Worm (Caenorhabditis elegans) whole organism, L1 larva: ENCODE results near the gene ifo-1.

Experiments
- C16A3.4 ChIP-seq: fragments of 150-350 bp; optimal IDR thresholded peaks from 2 replicates; lab custom pipeline; 2014; ENCODE audit warnings: missing biosample characterization, missing genetic modification characterization
- C34B4.2 ChIP-seq: sonication (generic microtip); optimal IDR thresholded peaks from 2 replicates; lab custom pipeline; 2017; ENCODE audit warnings: mild to moderate bottlenecking, missing genetic modification characterization, missing compliant biosample characterization
- Y116A8C.19 ChIP-seq: sonication (generic microtip); optimal IDR thresholded peaks from 2 replicates; lab custom pipeline; 2016; ENCODE audit warnings: missing compliant biosample characterization, missing genetic modification characterization, borderline replicate concordance
- aha-1 ChIP-seq: fragments of 150-350 bp; optimal IDR thresholded peaks from 2 replicates; lab custom pipeline; 2014; ENCODE audit warnings: missing biosample characterization, missing genetic modification characterization
- aly-2 ChIP-seq: fragments of 150-350 bp; optimal IDR thresholded peaks from 2 replicates; lab custom pipeline; 2014; ENCODE audit warnings: missing biosample characterization, missing genetic modification characterization
- ama-1 ChIP-seq: fragments of 150-350 bp; optimal IDR thresholded peaks from 2 replicates; lab custom pipeline; 2014
- ceh-63 ChIP-seq: fragments of 200-800 bp; sonication (Bioruptor generic); optimal IDR thresholded peaks from 2 replicates; lab custom pipeline; 2018; ENCODE audit warnings: mild to moderate bottlenecking, missing genetic modification characterization, missing compliant biosample characterization
- ceh-90 ChIP-seq: sonication (generic microtip); optimal IDR thresholded peaks from 2 replicates; lab custom pipeline; 2016; ENCODE audit warnings: missing genetic modification characterization, missing compliant biosample characterization
- ces-1 ChIP-seq: fragments of 150-350 bp; optimal IDR thresholded peaks from 2 replicates; lab custom pipeline; 2014; ENCODE audit warnings: missing biosample characterization, missing genetic modification reagents, missing genetic modification characterization
- dpl-1 ChIP-seq, 3 experiments: fragments of 150-350 bp in 2 of 3; sonication (generic microtip) in 1 of 3; optimal IDR thresholded peaks; 2 replicates each; lab custom pipeline; 2014 to 2017; ENCODE audit warnings: missing biosample characterization in 3 of 3, missing genetic modification characterization in 3 of 3, missing genetic modification reagents in 3 of 3
- dsc-1 ChIP-seq: sonication (generic microtip); optimal IDR thresholded peaks from 2 replicates; lab custom pipeline; 2016; ENCODE audit warnings: mild to moderate bottlenecking, missing genetic modification characterization, missing compliant biosample characterization
- efl-1 ChIP-seq, 4 experiments: fragments of 150-350 bp; optimal IDR thresholded peaks in 3 of 4; peaks in 1 of 4; 1 replicate in 1 of 4; 2 replicates in 3 of 4; lab custom pipeline; 2014; ENCODE audit warnings: missing biosample characterization in 2 of 4, missing genetic modification characterization in 2 of 4, missing genetic modification reagents in 2 of 4
- elt-2 ChIP-seq: sonication (generic microtip); optimal IDR thresholded peaks from 2 replicates; lab custom pipeline; 2016; ENCODE audit warnings: missing genetic modification characterization, mild to moderate bottlenecking, inconsistent platforms, missing compliant biosample characterization, missing genetic modification reagents
- ets-5 ChIP-seq: fragments of 200-800 bp; sonication (Bioruptor generic); IDR thresholded peaks from 2 replicates; pipeline ENCODE4 v1.3.6; 2022; ENCODE audit warnings: missing genetic modification characterization, missing compliant biosample characterization
- fkh-10 ChIP-seq: sonication (generic microtip); optimal IDR thresholded peaks from 2 replicates; lab custom pipeline; 2017; ENCODE audit warnings: missing biosample characterization, missing genetic modification reagents, missing genetic modification characterization
- fkh-4 ChIP-seq: sonication (generic microtip); optimal IDR thresholded peaks from 2 replicates; lab custom pipeline; 2016; ENCODE audit warnings: missing compliant biosample characterization, missing genetic modification characterization, borderline replicate concordance
- fkh-8 ChIP-seq: sonication (generic microtip); optimal IDR thresholded peaks from 2 replicates; lab custom pipeline; 2016; ENCODE audit warnings: mild to moderate bottlenecking, missing genetic modification characterization, missing compliant biosample characterization
- fos-1 ChIP-seq: fragments of 150-350 bp; optimal IDR thresholded peaks from 2 replicates; lab custom pipeline; 2014; ENCODE audit warnings: missing biosample characterization, missing genetic modification characterization
- grh-1 ChIP-seq: fragments of 200-800 bp; sonication (Bioruptor generic); IDR thresholded peaks from 2 replicates; pipeline ENCODE4 v1.3.6; 2022; ENCODE audit warnings: missing genetic modification reagents, missing genetic modification characterization, missing compliant biosample characterization
- hpl-2 ChIP-seq: fragments of 150-350 bp; optimal IDR thresholded peaks from 2 replicates; lab custom pipeline; 2014; ENCODE audit warnings: missing biosample characterization, missing genetic modification reagents, missing genetic modification characterization
- irx-1 ChIP-seq: sonication (generic microtip); optimal IDR thresholded peaks from 2 replicates; lab custom pipeline; 2016; ENCODE audit warnings: missing genetic modification characterization, missing compliant biosample characterization
- jun-1 ChIP-seq: fragments of 150-350 bp; optimal IDR thresholded peaks from 2 replicates; lab custom pipeline; 2014; ENCODE audit warnings: missing biosample characterization, missing genetic modification reagents, missing genetic modification characterization
- lin-13 ChIP-seq: fragments of 150-350 bp; optimal IDR thresholded peaks from 2 replicates; lab custom pipeline; 2014; ENCODE audit warnings: missing biosample characterization, missing genetic modification reagents, missing genetic modification characterization
- lin-14 ChIP-seq: fragments of 200-800 bp; sonication (Bioruptor generic); optimal IDR thresholded peaks from 2 replicates; lab custom pipeline; 2018; ENCODE audit warnings: mild to moderate bottlenecking, missing genetic modification characterization, moderate library complexity, missing compliant biosample characterization
- lin-15B ChIP-seq: fragments of 150-350 bp; sonication (generic microtip); optimal IDR thresholded peaks from 3 replicates; lab custom pipeline; 2014; ENCODE audit warnings: missing biosample characterization, missing genetic modification characterization
- lin-35 ChIP-seq, 2 experiments: fragments of 150-350 bp; optimal IDR thresholded peaks; 2 replicates each; lab custom pipeline; 2014; ENCODE audit warnings: missing biosample characterization in 2 of 2, missing genetic modification characterization in 2 of 2, missing genetic modification reagents in 2 of 2
- lir-3 ChIP-seq: sonication (generic microtip); optimal IDR thresholded peaks from 2 replicates; lab custom pipeline; 2016; ENCODE audit warnings: mild to moderate bottlenecking, missing genetic modification characterization, moderate library complexity, missing compliant biosample characterization; ENCODE audit not compliant: poor library complexity
- lsy-2 ChIP-seq, 2 experiments: fragments of 150-350 bp; optimal IDR thresholded peaks; 2 replicates each; lab custom pipeline; 2014; ENCODE audit warnings: missing biosample characterization in 2 of 2, missing genetic modification characterization in 2 of 2
- mdl-1 ChIP-seq, 2 experiments: fragments of 150-350 bp; optimal IDR thresholded peaks; 2 replicates each; lab custom pipeline; 2014 to 2017; ENCODE audit warnings: missing biosample characterization in 2 of 2, missing genetic modification characterization in 2 of 2, inconsistent platforms in 1 of 2
- mef-2 ChIP-seq: fragments of 150-350 bp; optimal IDR thresholded peaks from 2 replicates; lab custom pipeline; 2014; ENCODE audit warnings: missing biosample characterization, missing genetic modification characterization
- mep-1 ChIP-seq: fragments of 150-350 bp; optimal IDR thresholded peaks from 2 replicates; lab custom pipeline; 2014; ENCODE audit warnings: missing biosample characterization, missing genetic modification characterization
- nhr-11 ChIP-seq: fragments of 150-350 bp; optimal IDR thresholded peaks from 2 replicates; lab custom pipeline; 2014; ENCODE audit warnings: missing biosample characterization, missing genetic modification characterization
- nhr-12 ChIP-seq: sonication (generic microtip); optimal IDR thresholded peaks from 2 replicates; lab custom pipeline; 2017; ENCODE audit warnings: missing biosample characterization, missing genetic modification characterization
- nhr-19 ChIP-seq: fragments of 200-800 bp; sonication (Bioruptor generic); conservative IDR thresholded peaks from 2 replicates; pipeline ENCODE4 v1.3.6; 2022; ENCODE audit warnings: missing genetic modification characterization, missing compliant biosample characterization
- nhr-237 ChIP-seq: fragments of 150-350 bp; optimal IDR thresholded peaks from 2 replicates; lab custom pipeline; 2014; ENCODE audit warnings: missing biosample characterization, missing genetic modification characterization
- nhr-47 ChIP-seq: sonication (generic microtip); optimal IDR thresholded peaks from 2 replicates; lab custom pipeline; 2016; ENCODE audit warnings: mild to moderate bottlenecking, missing genetic modification characterization, moderate library complexity, missing compliant biosample characterization
- nhr-71 ChIP-seq: sonication (generic microtip); optimal IDR thresholded peaks from 2 replicates; lab custom pipeline; 2016; ENCODE audit warnings: mild to moderate bottlenecking, missing genetic modification characterization, moderate library complexity, missing compliant biosample characterization
- nhr-76 ChIP-seq: sonication (generic microtip); optimal IDR thresholded peaks from 2 replicates; lab custom pipeline; 2017; ENCODE audit warnings: missing biosample characterization, missing genetic modification characterization
- nhr-84 ChIP-seq: sonication (generic microtip); optimal IDR thresholded peaks from 2 replicates; lab custom pipeline; 2017; ENCODE audit warnings: missing biosample characterization, missing genetic modification characterization
- nhr-85 ChIP-seq: sonication (generic microtip); peaks from one replicate; lab custom pipeline; 2016; ENCODE audit warnings: missing genetic modification characterization, inconsistent platforms, missing compliant biosample characterization
- nhr-90 ChIP-seq: sonication (generic microtip); optimal IDR thresholded peaks from 2 replicates; lab custom pipeline; 2016; ENCODE audit warnings: mild to moderate bottlenecking, missing genetic modification characterization, missing compliant biosample characterization; ENCODE audit not compliant: poor library complexity
- skn-1 ChIP-seq: fragments of 150-350 bp; optimal IDR thresholded peaks from 2 replicates; lab custom pipeline; 2014; ENCODE audit warnings: missing biosample characterization, missing genetic modification characterization
- snpc-4 ChIP-seq: fragments of 150-350 bp; optimal IDR thresholded peaks from 2 replicates; lab custom pipeline; 2014; ENCODE audit warnings: missing biosample characterization, missing genetic modification characterization
- snu-23 ChIP-seq: sonication (generic microtip); optimal IDR thresholded peaks from 2 replicates; lab custom pipeline; 2016; ENCODE audit warnings: missing genetic modification characterization, missing compliant biosample characterization
- sptf-1 ChIP-seq: fragments of 150-350 bp; optimal IDR thresholded peaks from 2 replicates; lab custom pipeline; 2014; ENCODE audit warnings: missing biosample characterization, missing genetic modification characterization
- sup-37 ChIP-seq: fragments of 200-800 bp; sonication (Bioruptor generic); optimal IDR thresholded peaks from 2 replicates; lab custom pipeline; 2018; ENCODE audit warnings: mild to moderate bottlenecking, missing genetic modification characterization, missing compliant biosample characterization
- swsn-7 ChIP-seq: sonication (generic microtip); optimal IDR thresholded peaks from 2 replicates; lab custom pipeline; 2016; ENCODE audit warnings: missing genetic modification characterization, missing compliant biosample characterization
- tlp-1 ChIP-seq: fragments of 150-350 bp; optimal IDR thresholded peaks from 2 replicates; lab custom pipeline; 2014; ENCODE audit warnings: missing biosample characterization, missing genetic modification characterization
- unc-62 ChIP-seq: fragments of 150-350 bp; optimal IDR thresholded peaks from 2 replicates; lab custom pipeline; 2014; ENCODE audit warnings: missing biosample characterization, missing genetic modification reagents, missing genetic modification characterization
- vab-15 ChIP-seq: sonication (generic microtip); optimal IDR thresholded peaks from 2 replicates; lab custom pipeline; 2017; ENCODE audit warnings: missing genotype, mild to moderate bottlenecking, missing genetic modification characterization, missing compliant biosample characterization
- xbp-1 ChIP-seq: sonication (generic microtip); optimal IDR thresholded peaks from 2 replicates; lab custom pipeline; 2016; ENCODE audit warnings: missing genetic modification characterization, missing compliant biosample characterization
- ztf-11 ChIP-seq, 2 experiments: sonication (generic microtip); optimal IDR thresholded peaks; 2 replicates each; lab custom pipeline; 2016 to 2017; ENCODE audit warnings: missing genetic modification characterization in 2 of 2, missing biosample characterization in 1 of 2, missing compliant biosample characterization in 1 of 2
- ztf-4 ChIP-seq: fragments of 150-350 bp; optimal IDR thresholded peaks from 2 replicates; lab custom pipeline; 2014; ENCODE audit warnings: missing biosample characterization, missing genetic modification characterization

ifo-1 gene

ce11 chrIV:7319931-7320435 lies 6.5 kb downstream of the ifo-1 start (continued):
- no peak for TF ChIP-seq hpl-2 (GFP tag; lab: Kevin White, UChicago)
- TF ChIP-seq unc-62 (GFP tag; lab: Kevin White, UChicago) = no peak
- TF ChIP-seq C16A3.4 = peak; percentile 44
- TF ChIP-seq nhr-71 (tag; lab: Kevin White, UChicago) = peak; percentile 95
- peak; percentile 87 for TF ChIP-seq swsn-7 (tag; lab: Kevin White, UChicago)
- peak; percentile 26 for TF ChIP-seq lir-3
- TF ChIP-seq grh-1 (GFP tag; lab: Robert Waterston, UW) = peak; percentile 53; the same call in 1 of the 2 replicates
- TF ChIP-seq ces-1 (GFP tag; lab: Kevin White, UChicago) = no peak
- TF ChIP-seq ceh-63 = no peak
- peak; percentile 85 for TF ChIP-seq nhr-47
- peak; percentile 73 for TF ChIP-seq ztf-4 (tag; lab: Kevin White, UChicago)
- TF ChIP-seq mef-2 (tag; lab: Kevin White, UChicago) = peak; percentile 16
- TF ChIP-seq nhr-11 (tag; lab: Kevin White, UChicago) = peak; percentile 71
- TF ChIP-seq sptf-1 = no peak
- TF ChIP-seq lin-14 = peak; percentile 100
- TF ChIP-seq ztf-11 (tag; optimal IDR thresholded peaks at IDR 0.05; lab: Kevin White, UChicago) = peak in 1 of 2 experiments; percentile 53
- peak; percentile 67 for TF ChIP-seq nhr-90 (tag; lab: Kevin White, UChicago)
- peak; percentile 90 for TF ChIP-seq nhr-85 (tag; lab: Kevin White, UChicago)
- TF ChIP-seq Y116A8C.19 (tag; lab: Kevin White, UChicago) = no peak
- peak; percentile 74 for TF ChIP-seq xbp-1 (tag; lab: Kevin White, UChicago)
- TF ChIP-seq irx-1 = peak; percentile 53
- peak; percentile 80 for TF ChIP-seq nhr-19
- TF ChIP-seq ceh-90 (tag; lab: Kevin White, UChicago) = no peak
- peak; percentile 80 for TF ChIP-seq jun-1
- TF ChIP-seq elt-2 (tag; lab: Kevin White, UChicago) = peak; percentile 33
- no peak for TF ChIP-seq aly-2
- peak; percentile 29 for TF ChIP-seq lin-13 (GFP tag; lab: Kevin White, UChicago)
- TF ChIP-seq fkh-4 (tag; lab: Kevin White, UChicago) = peak; percentile 54
- TF ChIP-seq efl-1 (optimal IDR thresholded peaks at IDR 0.05; lab: Kevin White, UChicago) = peak; percentile 69 to 80
- peak; percentile 18 to 92 for TF ChIP-seq efl-1 (GFP tag; optimal IDR thresholded peaks at IDR 0.05 in 1 of 2; lab: Kevin White, UChicago)
- no peak for TF ChIP-seq tlp-1 (tag; lab: Kevin White, UChicago)
- TF ChIP-seq dpl-1 (GFP tag; optimal IDR thresholded peaks at IDR 0.05; lab: Kevin White, UChicago) = peak in 2 of 3 experiments; percentile 50 to 60
- TF ChIP-seq sup-37 (GFP tag; lab: Kevin White, UChicago) = peak; percentile 68
- no peak for TF ChIP-seq nhr-12
- TF ChIP-seq fkh-8 (tag; lab: Kevin White, UChicago) = peak; percentile 88
- no peak for TF ChIP-seq ets-5
- TF ChIP-seq nhr-76 (tag; lab: Kevin White, UChicago) = no peak
- peak; percentile 69 for TF ChIP-seq skn-1
- peak; percentile 88 for TF ChIP-seq dsc-1 (tag; lab: Kevin White, UChicago)
- TF ChIP-seq ama-1 = no peak
- peak; percentile 92 for TF ChIP-seq snu-23 (GFP tag; lab: Kevin White, UChicago)
- peak; percentile 15 for TF ChIP-seq fos-1 (tag; lab: Kevin White, UChicago)
- peak; percentile 49 for TF ChIP-seq fkh-10 (GFP tag; lab: Kevin White, UChicago)
- no peak for TF ChIP-seq nhr-84
- TF ChIP-seq C34B4.2 = no peak

- TF ChIP-seq irx-1 (no peak), mdl-1 (tag; optimal IDR thresholded peaks at IDR 0.05; lab: Kevin White, UChicago) (no peak), lin-15B (no peak), aha-1 (tag; lab: Kevin White, UChicago) (no peak), snpc-4 (tag; lab: Kevin White, UChicago) (no peak), vab-15 (tag; lab: Kevin White, UChicago) (no peak), elt-2 (tag; lab: Kevin White, UChicago) (no peak), swsn-7 (tag; lab: Kevin White, UChicago) (no peak), nhr-237 (no peak), mep-1 (peak; percentile 7), lin-14 (peak; percentile 46), lsy-2 (tag; optimal IDR thresholded peaks at IDR 0.05; lab: Kevin White, UChicago) (no peak), nhr-11 (tag; lab: Kevin White, UChicago) (no peak), snu-23 (GFP tag; lab: Kevin White, UChicago) (no peak), fos-1 (tag; lab: Kevin White, UChicago) (no peak), lin-35 (GFP tag; optimal IDR thresholded peaks at IDR 0.05; lab: Kevin White, UChicago) (no peak)
Measured at ce11 chrIV:7318900-7319299, 7.6 kb downstream of the ifo-1 start.
